Worm (Caenorhabditis elegans) whole organism, L4 larva: ENCODE measurements around the gene grl-29.

Experiments used
- dmd-8 ChIP-seq: fragments of 200-800 bp; sonication (Bioruptor generic); IDR thresholded peaks from 2 replicates; pipeline ENCODE4 v1.3.6; 2022; ENCODE audit warnings: missing genetic modification characterization, missing compliant biosample characterization
- fkh-10 ChIP-seq: fragments of 150-350 bp; optimal IDR thresholded peaks from 2 replicates; lab custom pipeline; 2014; ENCODE audit warnings: missing biosample characterization, missing genetic modification reagents, missing genetic modification characterization
- lin-39 ChIP-seq: fragments of 150-350 bp; optimal IDR thresholded peaks from 2 replicates; lab custom pipeline; 2014; ENCODE audit warnings: missing biosample characterization, missing genetic modification reagents, missing genetic modification characterization
- lsy-2 ChIP-seq, 2 experiments: fragments of 150-350 bp in 1 of 2; sonication (generic microtip) in 1 of 2; optimal IDR thresholded peaks; 2 replicates each; lab custom pipeline; 2014 to 2017; ENCODE audit warnings: missing biosample characterization in 2 of 2, missing genetic modification characterization in 2 of 2
- madf-9 ChIP-seq: fragments of 200-800 bp; sonication (Bioruptor generic); conservative IDR thresholded peaks from 2 replicates; pipeline ENCODE4 v1.3.6; 2022; ENCODE audit warnings: missing genetic modification reagents, missing genetic modification characterization, missing compliant biosample characterization
- mep-1 ChIP-seq: fragments of 150-350 bp; sonication (generic microtip); optimal IDR thresholded peaks from 3 replicates; lab custom pipeline; 2014; ENCODE audit warnings: missing biosample characterization, missing genetic modification characterization
- mes-2 ChIP-seq: sonication (generic microtip); optimal IDR thresholded peaks from 2 replicates; lab custom pipeline; 2016; ENCODE audit warnings: missing genotype, mild to moderate bottlenecking, missing genetic modification characterization, missing compliant biosample characterization; ENCODE audit not compliant: poor library complexity, severe bottlenecking
- mxl-3 ChIP-seq: fragments of 200-800 bp; sonication (Bioruptor generic); optimal IDR thresholded peaks from 2 replicates; lab custom pipeline; 2018; ENCODE audit warnings: mild to moderate bottlenecking, missing genetic modification characterization, missing compliant biosample characterization
- pqm-1 ChIP-seq: sonication (generic microtip); optimal IDR thresholded peaks from 2 replicates; lab custom pipeline; 2017; ENCODE audit warnings: missing biosample characterization, missing genetic modification characterization
- spr-3 ChIP-seq: fragments of 200-800 bp; sonication (Bioruptor generic); optimal IDR thresholded peaks from 2 replicates; lab custom pipeline; 2018; ENCODE audit warnings: mild to moderate bottlenecking, missing genetic modification characterization, missing compliant biosample characterization
- unc-39 ChIP-seq: sonication (generic microtip); optimal IDR thresholded peaks from 2 replicates; lab custom pipeline; 2017; ENCODE audit warnings: missing biosample characterization, missing genetic modification characterization
- zag-1 ChIP-seq: fragments of 150-350 bp; optimal IDR thresholded peaks from 2 replicates; lab custom pipeline; 2014; ENCODE audit warnings: missing biosample characterization, missing genetic modification characterization

DNA sequence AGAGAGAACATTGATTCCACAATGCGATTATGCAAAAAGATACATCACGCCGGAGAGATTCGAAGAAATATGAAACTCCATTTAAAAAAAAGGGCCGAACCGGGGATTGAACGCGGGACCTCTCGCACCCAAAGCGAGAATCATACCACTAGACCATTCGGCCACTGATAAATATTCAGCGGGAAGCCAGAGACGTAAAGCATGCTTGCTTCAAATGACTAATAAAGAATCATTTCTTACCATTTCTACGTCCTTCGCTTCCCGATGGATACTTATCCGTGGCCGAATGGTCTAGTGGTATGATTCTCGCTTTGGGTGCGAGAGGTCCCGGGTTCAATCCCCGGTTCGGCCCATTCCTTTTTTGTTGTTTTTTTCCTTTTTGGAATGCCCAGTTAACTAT is 33.2 kb upstream of the grl-29 start:
- no peak for TF ChIP-seq lin-39 (tag; lab: Kevin White, UChicago)
- no peak for TF ChIP-seq mep-1 (tag; lab: Kevin White, UChicago)
- no peak for TF ChIP-seq pqm-1 (tag; lab: Kevin White, UChicago)
- TF ChIP-seq madf-9 (GFP tag; lab: Robert Waterston, UW) = no peak
- TF ChIP-seq spr-3 (GFP tag; lab: Kevin White, UChicago) = no peak
- TF ChIP-seq unc-39 (tag; lab: Kevin White, UChicago) = no peak
- TF ChIP-seq mxl-3 (GFP tag; lab: Kevin White, UChicago) = no peak
- TF ChIP-seq zag-1 (tag; lab: Kevin White, UChicago) = no peak
- peak in 1 of 2 experiments; percentile 22 for TF ChIP-seq lsy-2 (tag; optimal IDR thresholded peaks at IDR 0.05; lab: Kevin White, UChicago)
- peak; percentile 35 for TF ChIP-seq mes-2
- TF ChIP-seq fkh-10 (GFP tag; lab: Kevin White, UChicago) = no peak
- peak; percentile 84 for TF ChIP-seq dmd-8
